Fruit fly (Drosophila melanogaster): ENCODE data around the gene CG17260.

CG17260 gene

DNA sequence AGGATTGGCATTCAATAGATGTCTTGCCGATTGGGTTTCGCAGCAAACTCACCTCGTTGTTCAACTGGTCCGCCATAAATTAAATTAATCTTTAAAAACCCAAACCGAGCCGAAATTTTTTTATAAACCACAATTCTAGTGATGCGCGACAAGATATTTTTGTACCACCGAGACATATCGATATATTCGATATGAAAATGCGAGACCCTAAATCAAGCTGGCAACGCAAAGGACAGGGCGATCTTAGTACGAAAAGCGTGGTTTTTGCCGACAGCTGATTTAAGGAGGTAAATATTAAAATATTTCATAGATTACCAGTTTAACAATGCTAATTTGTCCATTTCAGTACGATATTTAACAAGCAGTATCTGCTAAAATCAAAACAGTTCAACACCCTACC, 8.0 kb upstream of the CG17260 start, which contains the start of the genes Sf3b2 and CG17219 (continued):
- no peak for TF ChIP-seq Lim3 (GFP tag; IDR thresholded peaks at IDR 0.05)
- TF ChIP-seq Med (GFP tag) = peak; percentile 90
- peak; percentile 18 for TF ChIP-seq gfzf (GFP tag; optimal IDR thresholded peaks at IDR 0.05)
- TF ChIP-seq unc-4 (GFP tag; IDR thresholded peaks at IDR 0.05; ENCODE audit: partially characterized antibody) = peak; percentile 64
- no peak for TF ChIP-seq lmd (GFP tag; IDR thresholded peaks at IDR 0.05)
- peak; percentile 29; the same call in 1 of the 3 replicates for TF ChIP-seq row (GFP tag; IDR thresholded peaks at IDR 0.05)
- TF ChIP-seq CG17912 (GFP tag; optimal IDR thresholded peaks at IDR 0.05) = peak; percentile 9
- peak; percentile 10 for TF ChIP-seq CG9797 (GFP tag; optimal IDR thresholded peaks at IDR 0.05)
- TF ChIP-seq Sry-δ (GFP tag; optimal IDR thresholded peaks at IDR 0.05) = peak; percentile 91
- TF ChIP-seq CHES-1-like (GFP tag; optimal IDR thresholded peaks at IDR 0.05) = peak; percentile 23
- peak; percentile 96 for TF ChIP-seq CG11560 (tag; IDR thresholded peaks at IDR 0.05)
- TF ChIP-seq Sin3A (optimal IDR thresholded peaks at IDR 0.05) = peak; percentile 11
- peak; percentile 39 for TF ChIP-seq mam (GFP tag; optimal IDR thresholded peaks at IDR 0.05)
- TF ChIP-seq Ets97D (GFP tag; optimal IDR thresholded peaks at IDR 0.05) = peak; percentile 9
- no peak for TF ChIP-seq CG31441 (GFP tag; IDR thresholded peaks at IDR 0.05)
- TF ChIP-seq Ets65A (GFP tag) = peak; percentile 86
- no peak for TF ChIP-seq crol (GFP tag; IDR thresholded peaks at IDR 0.05)
- peak; percentile 54 for TF ChIP-seq CG3847 (GFP tag; IDR thresholded peaks at IDR 0.05)
- TF ChIP-seq Side (GFP tag; optimal IDR thresholded peaks at IDR 0.05) = peak; percentile 18
- peak; percentile 58; the same call in 2 of the 3 replicates for TF ChIP-seq HLH4C (GFP tag; IDR thresholded peaks at IDR 0.05; ENCODE audit: partially characterized antibody)
- TF ChIP-seq CG2116 (GFP tag; optimal IDR thresholded peaks at IDR 0.05) = peak; percentile 56
- peak; percentile 77 for TF ChIP-seq MESR4 (GFP tag; optimal IDR thresholded peaks at IDR 0.05)
- TF ChIP-seq Spps (tag; optimal IDR thresholded peaks at IDR 0.05) = no peak
- no peak for TF ChIP-seq Trl (optimal IDR thresholded peaks at IDR 0.05)
- peak; percentile 7 for TF ChIP-seq Trl (GFP tag; optimal IDR thresholded peaks at IDR 0.05)
- TF ChIP-seq NC2β (GFP tag; optimal IDR thresholded peaks at IDR 0.05) = peak; percentile 51
- peak; percentile 25 for TF ChIP-seq CG17186 (GFP tag; optimal IDR thresholded peaks at IDR 0.05)
- TF ChIP-seq mirr (GFP tag; optimal IDR thresholded peaks at IDR 0.05) = no peak
- TF ChIP-seq CG13624 (GFP tag; optimal IDR thresholded peaks at IDR 0.05) = peak; percentile 23
- no peak for TF ChIP-seq CG11695 (GFP tag; IDR thresholded peaks at IDR 0.05)
- TF ChIP-seq trem (tag; optimal IDR thresholded peaks at IDR 0.05) = peak; percentile 96
- TF ChIP-seq Bgb (GFP tag; IDR thresholded peaks at IDR 0.05; ENCODE audit: partially characterized antibody) = peak; percentile 72

dm6 chr2L:3030350-3030749, 6.7 kb upstream of the CG17260 start, which contains the start of gene GABPI:
GABPI (plus strand) TSS chr2L:3030539.
- TF ChIP-seq phol (tag; optimal IDR thresholded peaks at IDR 0.05) (peak; percentile 4), CG17612 (GFP tag; IDR thresholded peaks at IDR 0.05) (no peak), Hr51 (GFP tag; optimal IDR thresholded peaks at IDR 0.05) (no peak), Nf-YB (GFP tag; optimal IDR thresholded peaks at IDR 0.05) (no peak), HmgZ (tag; optimal IDR thresholded peaks at IDR 0.05) (peak; percentile 55), cas (GFP tag; IDR thresholded peaks at IDR 0.05) (no peak), vnd (GFP tag; IDR thresholded peaks at IDR 0.05; ENCODE audit: partially characterized antibody) (no peak), CG1024 (GFP tag; IDR thresholded peaks at IDR 0.05) (0 out of 2 replicates have a peak, but pooled peaks have one; percentile 15), sr (GFP tag; IDR thresholded peaks at IDR 0.05) (no peak), lilli (GFP tag; optimal IDR thresholded peaks at IDR 0.05) (peak; percentile 18), CG17912 (GFP tag; optimal IDR thresholded peaks at IDR 0.05) (peak; percentile 0), lmd (GFP tag; IDR thresholded peaks at IDR 0.05) (no peak), CG4404 (GFP tag; IDR thresholded peaks at IDR 0.05) (no peak), grn (GFP tag; optimal IDR thresholded peaks at IDR 0.05) (peak; percentile 93), nmo (GFP tag; optimal IDR thresholded peaks at IDR 0.05) (peak; percentile 12), schlank (tag; optimal IDR thresholded peaks at IDR 0.05) (no peak), gem (tag; optimal IDR thresholded peaks at IDR 0.05) (no peak), org-1 (GFP tag; optimal IDR thresholded peaks at IDR 0.05) (no peak), Fer1 (GFP tag; optimal IDR thresholded peaks at IDR 0.05) (no peak), Sry-β (GFP tag; optimal IDR thresholded peaks at IDR 0.05) (no peak), E2f2 (GFP tag; IDR thresholded peaks at IDR 0.05) (peak; percentile 93), slbo (GFP tag; IDR thresholded peaks at IDR 0.05) (no peak), CG10431 (GFP tag; optimal IDR thresholded peaks at IDR 0.05) (peak; percentile 38)

All from whole organism, embryonic.